Fruit fly (Drosophila melanogaster): ENCODE results near the gene CG32333.

dm6 chr3L:1313039-1313766, 37.4 kb downstream of the CG32333 start, which contains the start of the genes sturkopf and Herc4:
- TF ChIP-seq Hr38 (GFP tag; optimal IDR thresholded peaks at IDR 0.05) (no peak), CG1621 (tag; optimal IDR thresholded peaks at IDR 0.05) (peak; percentile 38), fd85E (GFP tag; optimal IDR thresholded peaks at IDR 0.05) (no peak), Blimp-1 (GFP tag; optimal IDR thresholded peaks at IDR 0.05) (peak; percentile 45), Lpt (GFP tag; optimal IDR thresholded peaks at IDR 0.05) (peak; percentile 64), Smox (GFP tag; optimal IDR thresholded peaks at IDR 0.05) (no peak), CG31627 (GFP tag; optimal IDR thresholded peaks at IDR 0.05) (peak; percentile 85), CG9139 (GFP tag; optimal IDR thresholded peaks at IDR 0.05) (no peak), lz (GFP tag; optimal IDR thresholded peaks at IDR 0.05) (peak; percentile 92)
